Fruit fly (Drosophila melanogaster) whole organism, embryonic: ENCODE measurements around the gene Atpalpha.

Experiments
- Adf1 ChIP-seq: fragments of 200-800 bp; sonication (Bioruptor generic); IDR thresholded peaks from 2 replicates; pipeline ENCODE4 v1.3.6; 2022; ENCODE audit warnings: missing biosample characterization, missing genetic modification characterization
- Asciz ChIP-seq: fragments of 200-800 bp; sonication (Bioruptor generic); optimal IDR thresholded peaks from 2 replicates; lab custom pipeline; 2017; ENCODE audit warnings: missing biosample characterization, mild to moderate bottlenecking, missing genetic modification characterization, missing genetic modification reagents
- Atf6 ChIP-seq: fragments of 200-800 bp; sonication (Bioruptor generic); IDR thresholded peaks from 2 replicates; pipeline ENCODE4 v1.3.6; 2022; ENCODE audit warnings: missing biosample characterization, missing genetic modification characterization
- CG10267 ChIP-seq: fragments of 200-800 bp; sonication (Bioruptor generic); optimal IDR thresholded peaks from 2 replicates; lab custom pipeline; 2018; ENCODE audit warnings: missing biosample characterization, mild to moderate bottlenecking, missing genetic modification characterization, moderate library complexity
- CG13296 ChIP-seq: fragments of 200-800 bp; sonication (Bioruptor generic); optimal IDR thresholded peaks from 3 replicates; lab custom pipeline; 2018; ENCODE audit warnings: missing biosample characterization, mild to moderate bottlenecking, missing genetic modification characterization
- CG14014 ChIP-seq: fragments of 200-800 bp; sonication (Bioruptor generic); IDR thresholded peaks from 2 replicates; pipeline ENCODE4 v1.3.6; 2022; ENCODE audit warnings: missing biosample characterization, missing genetic modification characterization
- CG15269 ChIP-seq: fragments of 200-800 bp; sonication (Bioruptor generic); optimal IDR thresholded peaks from 2 replicates; lab custom pipeline; 2018; ENCODE audit warnings: missing biosample characterization, mild to moderate bottlenecking, missing genetic modification characterization, moderate library complexity
- CG2199 ChIP-seq: fragments of 200-800 bp; sonication (Bioruptor generic); IDR thresholded peaks from 3 replicates; pipeline ENCODE4 v1.3.6; 2022; ENCODE audit warnings: missing biosample characterization, missing genetic modification characterization
- CG31224 ChIP-seq: fragments of 200-800 bp; sonication (Bioruptor generic); IDR thresholded peaks from 2 replicates; pipeline ENCODE4 v1.3.6; 2022; ENCODE audit warnings: missing biosample characterization, missing genetic modification characterization
- CG33557 ChIP-seq: fragments of 200-800 bp; sonication (Bioruptor generic); optimal IDR thresholded peaks from 2 replicates; lab custom pipeline; 2019; ENCODE audit warnings: missing biosample characterization, mild to moderate bottlenecking, missing genetic modification characterization, moderate library complexity
- CG4424 ChIP-seq: fragments of 200-800 bp; sonication (Bioruptor generic); optimal IDR thresholded peaks from 3 replicates; lab custom pipeline; 2016; ENCODE audit warnings: missing biosample characterization, missing genetic modification characterization
- CG4707 ChIP-seq: fragments of 200-800 bp; sonication (Bioruptor generic); optimal IDR thresholded peaks from 2 replicates; lab custom pipeline; 2018; ENCODE audit warnings: missing biosample characterization, mild to moderate bottlenecking, missing genetic modification characterization, moderate library complexity
- CG7963 ChIP-seq: fragments of 200-800 bp; sonication (Bioruptor generic); IDR thresholded peaks from 3 replicates; pipeline ENCODE4 v1.3.6; 2022; ENCODE audit warnings: missing biosample characterization, missing genetic modification characterization; ENCODE audit not compliant: partially characterized antibody
- CG9817 ChIP-seq: fragments of 200-800 bp; sonication (Bioruptor generic); optimal IDR thresholded peaks from 2 replicates; lab custom pipeline; 2018; ENCODE audit warnings: missing biosample characterization, mild to moderate bottlenecking, missing genetic modification characterization, moderate library complexity
- CHES-1-like ChIP-seq: fragments of 200-800 bp; sonication (Bioruptor generic); optimal IDR thresholded peaks from 2 replicates; lab custom pipeline; 2016; ENCODE audit warnings: missing biosample characterization, missing genetic modification characterization
- CkIIα-i1 ChIP-seq: fragments of 200-800 bp; sonication (Bioruptor generic); IDR thresholded peaks from 2 replicates; pipeline ENCODE4 v1.3.6; 2022; ENCODE audit warnings: missing biosample characterization, missing genetic modification characterization
- Dref ChIP-seq: fragments of 200-800 bp; sonication (Bioruptor generic); IDR thresholded peaks from 2 replicates; pipeline ENCODE4 v1.3.6; 2022; ENCODE audit warnings: missing biosample characterization, missing genetic modification characterization
- Ets65A ChIP-seq: fragments of 200-800 bp; sonication (Bioruptor generic); peaks from one replicate; lab custom pipeline; 2016; ENCODE audit warnings: missing biosample characterization, missing genetic modification characterization
- Ets97D ChIP-seq: fragments of 200-800 bp; sonication (Bioruptor generic); optimal IDR thresholded peaks from 3 replicates; lab custom pipeline; 2016; ENCODE audit warnings: missing biosample characterization, missing genetic modification characterization
- Gsc ChIP-seq: fragments of 200-800 bp; sonication (Bioruptor generic); IDR thresholded peaks from 2 replicates; pipeline ENCODE4 v1.3.6; 2022; ENCODE audit warnings: missing biosample characterization, missing genetic modification characterization
- Hey ChIP-seq: fragments of 200-800 bp; sonication (Bioruptor generic); optimal IDR thresholded peaks from 3 replicates; lab custom pipeline; 2018; ENCODE audit warnings: missing biosample characterization, mild to moderate bottlenecking, missing genetic modification characterization
- HmgZ ChIP-seq: fragments of 200-800 bp; sonication (Bioruptor generic); optimal IDR thresholded peaks from 2 replicates; lab custom pipeline; 2018; ENCODE audit warnings: missing biosample characterization, mild to moderate bottlenecking, missing genetic modification characterization
- Lim3 ChIP-seq: fragments of 200-800 bp; sonication (Bioruptor generic); IDR thresholded peaks from 2 replicates; pipeline ENCODE4 v1.3.6; 2022; ENCODE audit warnings: missing biosample characterization, missing genetic modification characterization
- Med ChIP-seq: fragments of 200-800 bp; sonication (Bioruptor generic); peaks from one replicate; lab custom pipeline; 2016; ENCODE audit warnings: missing biosample characterization, missing genetic modification characterization, mild to moderate bottlenecking, inconsistent platforms, moderate library complexity
- Myb ChIP-seq: fragments of 200-800 bp; sonication (Bioruptor generic); optimal IDR thresholded peaks from 2 replicates; lab custom pipeline; 2016; ENCODE audit warnings: missing biosample characterization, missing genetic modification characterization
- NFAT ChIP-seq: fragments of 200-800 bp; sonication (Bioruptor generic); IDR thresholded peaks from 2 replicates; pipeline ENCODE4 v1.3.6; 2022; ENCODE audit warnings: missing biosample characterization, missing genetic modification characterization
- Oaz ChIP-seq: fragments of 200-800 bp; sonication (Bioruptor generic); IDR thresholded peaks from 2 replicates; pipeline ENCODE4 v1.3.6; 2022; ENCODE audit warnings: missing biosample characterization, missing genetic modification characterization
- Opbp ChIP-seq: fragments of 200-800 bp; sonication (Bioruptor generic); IDR thresholded peaks from 3 replicates; pipeline ENCODE4 v1.3.6; 2022; ENCODE audit warnings: missing biosample characterization, missing genetic modification characterization; ENCODE audit not compliant: partially characterized antibody
- Pdp1 ChIP-seq, 2 experiments: fragments of 200-800 bp; sonication (Bioruptor generic); optimal IDR thresholded peaks; 3 replicates each; lab custom pipeline; 2016; ENCODE audit warnings: missing biosample characterization in 2 of 2, missing genetic modification characterization in 2 of 2, mild to moderate bottlenecking in 1 of 2, moderate library complexity in 1 of 2
- Sox100B ChIP-seq: fragments of 200-800 bp; sonication (Bioruptor generic); optimal IDR thresholded peaks from 3 replicates; lab custom pipeline; 2018; ENCODE audit warnings: missing biosample characterization, mild to moderate bottlenecking, missing genetic modification characterization
- Sry-δ ChIP-seq: fragments of 200-800 bp; sonication (Bioruptor generic); optimal IDR thresholded peaks from 2 replicates; lab custom pipeline; 2016; ENCODE audit warnings: missing biosample characterization, missing genetic modification characterization
- al ChIP-seq: fragments of 200-800 bp; sonication (Bioruptor generic); IDR thresholded peaks from 2 replicates; pipeline ENCODE4 v1.3.6; 2022; ENCODE audit warnings: missing biosample characterization, missing genetic modification characterization
- ara ChIP-seq: fragments of 200-800 bp; sonication (Bioruptor generic); IDR thresholded peaks from 2 replicates; pipeline ENCODE4 v1.3.6; 2022; ENCODE audit warnings: missing biosample characterization, missing genetic modification characterization
- bsh ChIP-seq, 2 experiments: fragments of 200-800 bp; sonication (Bioruptor generic); optimal IDR thresholded peaks; 2 replicates each; lab custom pipeline; 2017 to 2018; ENCODE audit warnings: mild to moderate bottlenecking in 2 of 2, missing biosample characterization in 2 of 2, missing genetic modification characterization in 2 of 2, moderate library complexity in 1 of 2
- corto ChIP-seq: fragments of 200-800 bp; sonication (Bioruptor generic); optimal IDR thresholded peaks from 2 replicates; lab custom pipeline; 2016; ENCODE audit warnings: missing biosample characterization, mild to moderate bottlenecking, missing genetic modification characterization, moderate library complexity
- crol ChIP-seq: fragments of 200-800 bp; sonication (Bioruptor generic); IDR thresholded peaks from 2 replicates; pipeline ENCODE4 v1.3.6; 2022; ENCODE audit warnings: missing biosample characterization, missing genetic modification characterization
- fd96Cb ChIP-seq: fragments of 200-800 bp; sonication (Bioruptor generic); optimal IDR thresholded peaks from 2 replicates; lab custom pipeline; 2018; ENCODE audit warnings: missing biosample characterization, mild to moderate bottlenecking, missing genetic modification characterization, moderate library complexity
- gcm ChIP-seq: fragments of 200-800 bp; sonication (Bioruptor generic); optimal IDR thresholded peaks from 2 replicates; lab custom pipeline; 2019; ENCODE audit warnings: missing biosample characterization, mild to moderate bottlenecking, missing genetic modification characterization, moderate library complexity
- gfzf ChIP-seq: fragments of 200-800 bp; sonication (Bioruptor generic); optimal IDR thresholded peaks from 2 replicates; lab custom pipeline; 2016; ENCODE audit warnings: missing biosample characterization, mild to moderate bottlenecking, missing genetic modification characterization, moderate library complexity
- grn ChIP-seq: fragments of 200-800 bp; sonication (Bioruptor generic); optimal IDR thresholded peaks from 3 replicates; lab custom pipeline; 2017; ENCODE audit warnings: missing biosample characterization, missing genetic modification characterization
- jing ChIP-seq: fragments of 200-800 bp; sonication (Bioruptor generic); optimal IDR thresholded peaks from 2 replicates; lab custom pipeline; 2018; ENCODE audit warnings: missing biosample characterization, mild to moderate bottlenecking, missing genetic modification characterization
- maf-S ChIP-seq: fragments of 200-800 bp; sonication (Bioruptor generic); optimal IDR thresholded peaks from 2 replicates; lab custom pipeline; 2016; ENCODE audit warnings: missing biosample characterization, missing genetic modification characterization
- onecut ChIP-seq: fragments of 200-800 bp; sonication (Bioruptor generic); IDR thresholded peaks from 2 replicates; pipeline ENCODE4 v1.3.6; 2022; ENCODE audit warnings: missing biosample characterization, missing genetic modification characterization
- pho ChIP-seq: fragments of 200-800 bp; sonication (Bioruptor generic); optimal IDR thresholded peaks from 2 replicates; lab custom pipeline; 2016; ENCODE audit warnings: missing biosample characterization, missing genetic modification characterization
- prd ChIP-seq, 3 experiments: fragments of >200 bp in 2 of 3; fragments of 200-800 bp in 1 of 3; sonication (Bioruptor generic) in 1 of 3; optimal IDR thresholded peaks in 2 of 3; IDR thresholded peaks in 1 of 3; 2 replicates in 2 of 3; 3 replicates in 1 of 3; pipeline versions ENCODE4 v1.3.6 to Lab custom; 2017 to 2022; ENCODE audit warnings: missing biosample characterization in 1 of 3, missing genetic modification characterization in 1 of 3
- ranshi ChIP-seq: fragments of 200-800 bp; sonication (Bioruptor generic); IDR thresholded peaks from 2 replicates; pipeline ENCODE4 v1.3.6; 2022; ENCODE audit warnings: missing biosample characterization, missing genetic modification characterization
- sens-2 ChIP-seq: fragments of 200-800 bp; sonication (Bioruptor generic); IDR thresholded peaks from 2 replicates; pipeline ENCODE4 v1.3.6; 2022; ENCODE audit warnings: missing biosample characterization, missing genetic modification characterization
- sim ChIP-seq: fragments of 200-800 bp; sonication (Bioruptor generic); IDR thresholded peaks from 2 replicates; pipeline ENCODE4 v1.3.6; 2022; ENCODE audit warnings: missing biosample characterization, missing genetic modification characterization
- sisA ChIP-seq: fragments of 200-800 bp; sonication (Bioruptor generic); IDR thresholded peaks from 2 replicates; pipeline ENCODE4 v1.3.6; 2022; ENCODE audit warnings: missing biosample characterization, missing genetic modification characterization
- so ChIP-seq: fragments of 200-800 bp; sonication (Bioruptor generic); IDR thresholded peaks from 3 replicates; pipeline ENCODE4 v1.3.6; 2022; ENCODE audit warnings: missing biosample characterization, missing genetic modification characterization
- sob ChIP-seq: fragments of 200-800 bp; sonication (Bioruptor generic); IDR thresholded peaks from 2 replicates; pipeline ENCODE4 v1.3.6; 2022; ENCODE audit warnings: missing biosample characterization, missing genetic modification characterization
- sug ChIP-seq: fragments of 200-800 bp; optimal IDR thresholded peaks from 2 replicates; lab custom pipeline; 2019; ENCODE audit warnings: missing biosample characterization, mild to moderate bottlenecking, missing genetic modification characterization, moderate library complexity
- unc-4 ChIP-seq: fragments of 200-800 bp; sonication (Bioruptor generic); IDR thresholded peaks from 2 replicates; pipeline ENCODE4 v1.3.6; 2022; ENCODE audit warnings: missing biosample characterization, missing genetic modification characterization; ENCODE audit not compliant: partially characterized antibody

Atpalpha gene

dm6 chr3R:20954531-20954930 lies 6.0 kb downstream of the Atpalpha start (continued):
- TF ChIP-seq maf-S (GFP tag; lab: Kevin White, UChicago) (no peak), Pdp1 (GFP tag; optimal IDR thresholded peaks at IDR 0.05; lab: Kevin White, UChicago) (peak in 1 of 2 experiments; percentile 42), prd (optimal IDR thresholded peaks at IDR 0.05; lab: Kevin White, UChicago) (no peak), prd (GFP tag; IDR thresholded peaks at IDR 0.05; lab: Robert Waterston, UW) (no peak), Opbp (GFP tag; lab: Robert Waterston, UW) (no peak), jing (GFP tag; lab: Kevin White, UChicago) (no peak), CG4424 (GFP tag; lab: Kevin White, UChicago) (no peak), Sry-δ (no peak), CG2199 (GFP tag; lab: Robert Waterston, UW) (0 out of 3 replicates have a peak, but pooled peaks have one; percentile 14), gcm (peak; percentile 21), HmgZ (no peak), grn (GFP tag; lab: Kevin White, UChicago) (no peak), Gsc (GFP tag; lab: Robert Waterston, UW) (no peak), bsh (GFP tag; optimal IDR thresholded peaks at IDR 0.05; lab: Kevin White, UChicago) (no peak), Dref (GFP tag; lab: Robert Waterston, UW) (no peak), al (GFP tag; lab: Robert Waterston, UW) (no peak), Adf1 (GFP tag; lab: Robert Waterston, UW) (no peak), sim (GFP tag; lab: Robert Waterston, UW) (no peak), gfzf (GFP tag; lab: Kevin White, UChicago) (no peak), CG31224 (GFP tag; lab: Robert Waterston, UW) (no peak), ranshi (GFP tag; lab: Robert Waterston, UW) (0 out of 2 replicates have a peak, but pooled peaks have one; percentile 11), sisA (no peak), ara (0 out of 2 replicates have a peak, but pooled peaks have one; percentile 15), Sox100B (no peak), CkIIα-i1 (GFP tag; lab: Robert Waterston, UW) (no peak), CG4707 (GFP tag; lab: Kevin White, UChicago) (no peak), Med (peak; percentile 24), crol (GFP tag; lab: Robert Waterston, UW) (peak; percentile 61), so (no peak), Ets97D (no peak), Lim3 (GFP tag; lab: Robert Waterston, UW) (no peak), Ets65A (GFP tag; lab: Kevin White, UChicago) (peak; percentile 32), sens-2 (GFP tag; lab: Robert Waterston, UW) (0 out of 2 replicates have a peak, but pooled peaks have one; percentile 10), unc-4 (GFP tag; lab: Robert Waterston, UW) (no peak), sug (peak; percentile 73), fd96Cb (tag; lab: Kevin White, UChicago) (no peak), Oaz (no peak), sob (no peak), CHES-1-like (GFP tag; lab: Kevin White, UChicago) (no peak), corto (no peak)

dm6 chr3R:20955119-20955518 lies 6.6 kb downstream of the Atpalpha start:
- TF ChIP-seq CG31224 (GFP tag; lab: Robert Waterston, UW) (no peak), CG7963 (GFP tag; lab: Robert Waterston, UW) (no peak), CG14014 (GFP tag; lab: Robert Waterston, UW) (peak; percentile 57; the same call in 1 of the 2 replicates), Myb (no peak), CG15269 (tag; lab: Kevin White, UChicago) (peak; percentile 4), onecut (GFP tag; lab: Robert Waterston, UW) (peak; percentile 68), Atf6 (0 out of 2 replicates have a peak, but pooled peaks have one; percentile 18), CG33557 (GFP tag; lab: Kevin White, UChicago) (no peak), CG9817 (tag; lab: Kevin White, UChicago) (no peak), pho (GFP tag; lab: Kevin White, UChicago) (no peak), Med (peak; percentile 69), Asciz (GFP tag; lab: Kevin White, UChicago) (peak; percentile 5), NFAT (GFP tag; lab: Robert Waterston, UW) (no peak), CG10267 (tag; lab: Kevin White, UChicago) (no peak), CG13296 (GFP tag; lab: Kevin White, UChicago) (peak; percentile 0), Hey (peak; percentile 7)
